Worm (Caenorhabditis elegans): ENCODE data around the gene T24E12.11.
"Not testable (repeated sequence)": the region's sequence is repeated elsewhere in the genome, so short reads cannot be mapped to it uniquely, and the experiment has no call there.

The T24E12.11 gene

ce11 chrII:3793336-3793735 is 14.0 kb upstream of the T24E12.11 start, which contains the start of gene fbxb-99:
Gene fbxb-99 (minus strand): TSS chrII:3793436.
- TF ChIP-seq him-1 (tag; optimal IDR thresholded peaks at IDR 0.05) (no peak), dao-5 (tag; optimal IDR thresholded peaks at IDR 0.05) (no peak), W03F9.2 (tag; optimal IDR thresholded peaks at IDR 0.05) (no peak)

ce11 chrII:3788356-3788962 is 9.1 kb upstream of the T24E12.11 start:
- no peak for TF ChIP-seq W03F9.2 (tag; optimal IDR thresholded peaks at IDR 0.05)
- no peak for TF ChIP-seq him-1 (tag; optimal IDR thresholded peaks at IDR 0.05)
- TF ChIP-seq dao-5 (tag; optimal IDR thresholded peaks at IDR 0.05), result no peak

ce11 chrII:3787151-3787550 is 7.8 kb upstream of the T24E12.11 start, which contains the start of gene T24E12.13:
Gene T24E12.13 (plus strand): TSS chrII:3787451.
- TF ChIP-seq dao-5 (tag; optimal IDR thresholded peaks at IDR 0.05) (no peak), W03F9.2 (tag; optimal IDR thresholded peaks at IDR 0.05) (no peak), him-1 (tag; optimal IDR thresholded peaks at IDR 0.05) (no peak)

ce11 chrII:3786538-3786937 is 7.2 kb upstream of the T24E12.11 start:
- TF ChIP-seq him-1 (tag; optimal IDR thresholded peaks at IDR 0.05), result no peak
- no peak for TF ChIP-seq W03F9.2 (tag; optimal IDR thresholded peaks at IDR 0.05)
- TF ChIP-seq dao-5 (tag; optimal IDR thresholded peaks at IDR 0.05), result no peak

- TF ChIP-seq dao-5 (tag; optimal IDR thresholded peaks at IDR 0.05), result no peak
- TF ChIP-seq W03F9.2 (tag; optimal IDR thresholded peaks at IDR 0.05), result no peak
- TF ChIP-seq him-1 (tag; optimal IDR thresholded peaks at IDR 0.05), result no peak
These were observed 6.4 kb upstream of the T24E12.11 start for ce11 chrII:3785756-3786155.

ce11 chrII:3785257-3785656 is 5.9 kb upstream of the T24E12.11 start, which contains the start of gene T24E12.1:
Gene T24E12.1 (plus strand): TSS chrII:3785557.
- no peak for TF ChIP-seq W03F9.2 (tag; optimal IDR thresholded peaks at IDR 0.05)
- no peak for TF ChIP-seq dao-5 (tag; optimal IDR thresholded peaks at IDR 0.05)
- no peak for TF ChIP-seq him-1 (tag; optimal IDR thresholded peaks at IDR 0.05)

- no peak for TF ChIP-seq W03F9.2 (tag; optimal IDR thresholded peaks at IDR 0.05)
- no peak for TF ChIP-seq him-1 (tag; optimal IDR thresholded peaks at IDR 0.05)
- no peak for TF ChIP-seq dao-5 (tag; optimal IDR thresholded peaks at IDR 0.05)
These were observed 3.1 kb upstream of the T24E12.11 start, which contains the start of gene T24E12.2 for ce11 chrII:3782309-3783000. Gene T24E12.2 (plus strand): TSS chrII:3782950.

- no peak for TF ChIP-seq him-1 (tag; optimal IDR thresholded peaks at IDR 0.05)
- TF ChIP-seq dao-5 (tag; optimal IDR thresholded peaks at IDR 0.05), result no peak
- TF ChIP-seq W03F9.2 (tag; optimal IDR thresholded peaks at IDR 0.05), result no peak
These were observed 1.9 kb upstream of the T24E12.11 start for ce11 chrII:3781238-3781637.

- no peak for TF ChIP-seq W03F9.2 (tag; optimal IDR thresholded peaks at IDR 0.05)
- no peak for TF ChIP-seq him-1 (tag; optimal IDR thresholded peaks at IDR 0.05)
- no peak for TF ChIP-seq dao-5 (tag; optimal IDR thresholded peaks at IDR 0.05)
These were observed 1.6 kb downstream of the T24E12.11 start for ce11 chrII:3777802-3778201.

- TF ChIP-seq W03F9.2 (tag; optimal IDR thresholded peaks at IDR 0.05) (no peak), him-1 (tag; optimal IDR thresholded peaks at IDR 0.05) (no peak), dao-5 (tag; optimal IDR thresholded peaks at IDR 0.05) (no peak)
These were observed 3.6 kb downstream of the T24E12.11 start, which contains the start of gene T24E12.3 for ce11 chrII:3775719-3776118. Gene T24E12.3 (plus strand): TSS chrII:3776019.

ce11 chrII:3773130-3773529 is 6.2 kb downstream of the T24E12.11 start, which contains the start of gene T24E12.10:
Gene T24E12.10 (minus strand): TSS chrII:3773230.
- TF ChIP-seq dao-5 (tag; optimal IDR thresholded peaks at IDR 0.05), result no peak
- TF ChIP-seq him-1 (tag; optimal IDR thresholded peaks at IDR 0.05), result no peak
- no peak for TF ChIP-seq W03F9.2 (tag; optimal IDR thresholded peaks at IDR 0.05)

ce11 chrII:3771640-3772039 is 7.7 kb downstream of the T24E12.11 start:
- TF ChIP-seq W03F9.2 (tag; optimal IDR thresholded peaks at IDR 0.05) (no peak), him-1 (tag; optimal IDR thresholded peaks at IDR 0.05) (no peak), dao-5 (tag; optimal IDR thresholded peaks at IDR 0.05) (no peak)

ce11 chrII:3764486-3764885 is 14.9 kb downstream of the T24E12.11 start, which contains the start of gene srx-112:
Gene srx-112 (minus strand): TSS chrII:3764586.
- no peak for TF ChIP-seq him-1 (tag; optimal IDR thresholded peaks at IDR 0.05)
- no peak for TF ChIP-seq W03F9.2 (tag; optimal IDR thresholded peaks at IDR 0.05)
- TF ChIP-seq dao-5 (tag; optimal IDR thresholded peaks at IDR 0.05), result no peak

ce11 chrII:3761599-3761998 is 17.8 kb downstream of the T24E12.11 start, which contains the start of gene T24E12.6:
Gene T24E12.6 (minus strand): TSS chrII:3761699.
- TF ChIP-seq him-1, dao-5, W03F9.2 (tag; optimal IDR thresholded peaks at IDR 0.05): not testable (repeated sequence)

Data from whole organism, L4/young adult.